Worm (Caenorhabditis elegans): ENCODE measurements around the gene Y55H10A.2.
"Not testable (repeated sequence)": the region's sequence is repeated elsewhere in the genome, so short reads cannot be mapped to it uniquely, and the experiment has no call there.

Y55H10A.2 gene

ce11 chrIV:3386504-3387290, 23.4 kb downstream of the Y55H10A.2 start:
- TF ChIP-seq ceh-43 (GFP tag; optimal IDR thresholded peaks at IDR 0.05) = no peak
- no peak for TF ChIP-seq blmp-1 (tag; optimal IDR thresholded peaks at IDR 0.05)
- no peak for TF ChIP-seq M03D4.4 (tag; optimal IDR thresholded peaks at IDR 0.05)
- no peak for TF ChIP-seq unc-39 (tag; optimal IDR thresholded peaks at IDR 0.05)
- TF ChIP-seq mab-5 (tag; optimal IDR thresholded peaks at IDR 0.05) = no peak
- TF ChIP-seq nhr-2 (tag; optimal IDR thresholded peaks at IDR 0.05) = no peak
- no peak for TF ChIP-seq lin-13 (tag; optimal IDR thresholded peaks at IDR 0.05)
- no peak for TF ChIP-seq drap-1 (GFP tag; optimal IDR thresholded peaks at IDR 0.05)
- TF ChIP-seq elt-3 (tag; optimal IDR thresholded peaks at IDR 0.05) = no peak
- no peak for TF ChIP-seq nhr-28 (tag; optimal IDR thresholded peaks at IDR 0.05)
- TF ChIP-seq nhr-237 (tag; optimal IDR thresholded peaks at IDR 0.05) = no peak
- no peak for TF ChIP-seq ceh-39 (tag; optimal IDR thresholded peaks at IDR 0.05)
- no peak for TF ChIP-seq snpc-4 (tag; optimal IDR thresholded peaks at IDR 0.05)
- no peak for TF ChIP-seq mls-2 (tag; optimal IDR thresholded peaks at IDR 0.05)
- no peak for TF ChIP-seq hlh-1 (tag; optimal IDR thresholded peaks at IDR 0.05)

DNA sequence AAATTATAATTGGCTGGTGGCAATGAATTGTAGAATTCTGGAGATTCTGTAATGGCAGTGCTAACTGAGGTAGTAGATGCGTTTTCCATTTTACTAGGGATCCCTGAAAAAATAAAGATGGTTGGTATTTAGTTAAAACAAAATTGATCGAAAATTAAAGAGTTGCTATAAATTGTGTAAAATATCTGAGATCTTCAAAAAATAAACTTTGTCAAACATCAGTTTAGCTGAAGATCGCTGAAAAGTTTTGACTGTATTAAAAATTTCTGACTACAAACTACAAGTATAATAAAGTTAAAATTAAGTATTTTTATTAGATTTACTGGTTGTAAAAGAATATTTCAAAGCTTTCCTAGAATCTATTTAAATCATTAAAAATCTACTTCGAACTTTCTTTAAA, 26.7 kb downstream of the Y55H10A.2 start, which contains the start of gene B0546.5:
Gene B0546.5 (minus strand): TSS at position 101 of the 400 bp plus-strand sequence.
- not testable (repeated sequence) for TF ChIP-seq ces-1 (GFP tag; optimal IDR thresholded peaks at IDR 0.05); lsy-2 (tag; optimal IDR thresholded peaks at IDR 0.05); drap-1 (GFP tag; optimal IDR thresholded peaks at IDR 0.05)

ce11 chrIV:3394066-3394465, 30.7 kb downstream of the Y55H10A.2 start, which contains the start of gene C04C3.4:
Gene C04C3.4 (plus strand): TSS chrIV:3394366.
- not testable (repeated sequence) for TF ChIP-seq lin-32 (GFP tag; optimal IDR thresholded peaks at IDR 0.05); sptf-1 (tag; optimal IDR thresholded peaks at IDR 0.05); lsy-2 (tag; optimal IDR thresholded peaks at IDR 0.05)

ce11 chrIV:3395581-3395980, 32.3 kb downstream of the Y55H10A.2 start, which contains the start of gene C04C3.14:
Gene C04C3.14 (plus strand): TSS chrIV:3395881.
- TF ChIP-seq sptf-1 (tag; optimal IDR thresholded peaks at IDR 0.05) (no peak), zip-8 (tag; optimal IDR thresholded peaks at IDR 0.05) (no peak), snpc-4 (tag; optimal IDR thresholded peaks at IDR 0.05) (no peak), sem-2 (GFP tag; optimal IDR thresholded peaks at IDR 0.05) (no peak), M03D4.4 (tag; optimal IDR thresholded peaks at IDR 0.05) (no peak), ceh-39 (tag; optimal IDR thresholded peaks at IDR 0.05) (no peak), mab-5 (tag; optimal IDR thresholded peaks at IDR 0.05) (no peak), elt-3 (tag; optimal IDR thresholded peaks at IDR 0.05) (no peak), unc-120 (tag; optimal IDR thresholded peaks at IDR 0.05; ENCODE audit: poor library complexity, severe bottlenecking) (no peak), nhr-76 (tag; optimal IDR thresholded peaks at IDR 0.05) (no peak), ces-1 (GFP tag; optimal IDR thresholded peaks at IDR 0.05) (no peak), nhr-12 (tag; optimal IDR thresholded peaks at IDR 0.05) (no peak), tbx-8 (GFP tag; optimal IDR thresholded peaks at IDR 0.05) (no peak), nhr-28 (tag; optimal IDR thresholded peaks at IDR 0.05) (no peak), ceh-83 (GFP tag; optimal IDR thresholded peaks at IDR 0.05) (no peak)

- TF ChIP-seq sptf-1 (tag; optimal IDR thresholded peaks at IDR 0.05) = no peak
- TF ChIP-seq snpc-4 (tag; optimal IDR thresholded peaks at IDR 0.05) = no peak
- TF ChIP-seq lin-32 (GFP tag; optimal IDR thresholded peaks at IDR 0.05) = no peak
- TF ChIP-seq ceh-43 (GFP tag; optimal IDR thresholded peaks at IDR 0.05) = no peak
- no peak for TF ChIP-seq ztf-11 (tag; optimal IDR thresholded peaks at IDR 0.05)
- no peak for TF ChIP-seq flh-1 (GFP tag; optimal IDR thresholded peaks at IDR 0.05)
- no peak for TF ChIP-seq elt-1 (tag; optimal IDR thresholded peaks at IDR 0.05; ENCODE audit: borderline replicate concordance, insufficient read depth)
- no peak for TF ChIP-seq nhr-76 (tag; optimal IDR thresholded peaks at IDR 0.05)
- TF ChIP-seq nhr-28 (tag; optimal IDR thresholded peaks at IDR 0.05) = no peak
- TF ChIP-seq sem-2 (GFP tag; optimal IDR thresholded peaks at IDR 0.05) = no peak
- TF ChIP-seq ceh-39 (tag; optimal IDR thresholded peaks at IDR 0.05) = no peak
- TF ChIP-seq blmp-1 (tag; optimal IDR thresholded peaks at IDR 0.05) = no peak
- TF ChIP-seq ceh-83 (GFP tag; optimal IDR thresholded peaks at IDR 0.05) = no peak
- no peak for TF ChIP-seq M03D4.4 (tag; optimal IDR thresholded peaks at IDR 0.05)
- TF ChIP-seq unc-62 (GFP tag; optimal IDR thresholded peaks at IDR 0.05) = no peak
- no peak for TF ChIP-seq ham-2 (GFP tag; optimal IDR thresholded peaks at IDR 0.05)
- TF ChIP-seq unc-120 (tag; optimal IDR thresholded peaks at IDR 0.05; ENCODE audit: poor library complexity, severe bottlenecking) = no peak
- no peak for TF ChIP-seq nhr-2 (tag; optimal IDR thresholded peaks at IDR 0.05)
- TF ChIP-seq elt-3 (tag; optimal IDR thresholded peaks at IDR 0.05) = no peak
Observed at ce11 chrIV:3398078-3398477, 34.8 kb downstream of the Y55H10A.2 start.

All from whole organism, mixed stage, embryonic.